Worm (Caenorhabditis elegans) whole organism, early embryonic: ENCODE data around the gene Y6G8.16.
"Not testable (repeated sequence)": the region's sequence is repeated elsewhere in the genome, so short reads cannot be mapped to it uniquely, and the experiment has no call there.

Experiments
- F13C5.2 ChIP-seq: sonication (generic microtip); optimal IDR thresholded peaks from 2 replicates; lab custom pipeline; 2017; ENCODE audit warnings: mild to moderate bottlenecking, missing genetic modification characterization, inconsistent platforms, missing compliant biosample characterization
- ama-1 ChIP-seq: fragments of 150-350 bp; optimal IDR thresholded peaks from 2 replicates; lab custom pipeline; 2014
- ceh-36 ChIP-seq: sonication (generic microtip); optimal IDR thresholded peaks from 2 replicates; lab custom pipeline; 2016; ENCODE audit warnings: missing genetic modification characterization, inconsistent platforms, missing compliant biosample characterization
- flt-1 ChIP-seq: fragments of 200-800 bp; sonication (Bioruptor generic); IDR thresholded peaks from 2 replicates; pipeline ENCODE4 v1.3.6; 2022; ENCODE audit warnings: missing genetic modification characterization, missing compliant biosample characterization
- hmbx-1 ChIP-seq: sonication (generic microtip); optimal IDR thresholded peaks from 2 replicates; lab custom pipeline; 2016; ENCODE audit warnings: mild to moderate bottlenecking, missing genetic modification characterization, missing compliant biosample characterization
- hmg-4 ChIP-seq: fragments of 200-800 bp; sonication (Bioruptor generic); optimal IDR thresholded peaks from 2 replicates; lab custom pipeline; 2018; ENCODE audit warnings: mild to moderate bottlenecking, missing genetic modification characterization, missing compliant biosample characterization
- hnd-1 ChIP-seq: sonication (generic microtip); optimal IDR thresholded peaks from 2 replicates; lab custom pipeline; 2016; ENCODE audit warnings: missing genetic modification characterization, missing compliant biosample characterization
- pes-1 ChIP-seq: fragments of 200-800 bp; sonication (Bioruptor generic); IDR thresholded peaks from 2 replicates; pipeline ENCODE4 v1.3.6; 2022; ENCODE audit warnings: missing genetic modification reagents, missing genetic modification characterization, missing compliant biosample characterization
- scrt-1 ChIP-seq: fragments of 200-800 bp; sonication (Bioruptor generic); IDR thresholded peaks from 2 replicates; pipeline ENCODE4 v1.3.6; 2022; ENCODE audit warnings: missing genetic modification characterization, missing compliant biosample characterization
- sea-1 ChIP-seq: fragments of 200-800 bp; sonication (Bioruptor generic); conservative IDR thresholded peaks from 2 replicates; pipeline ENCODE4 v1.3.6; 2022; ENCODE audit warnings: missing genetic modification characterization, missing compliant biosample characterization
- tbx-11 ChIP-seq: fragments of 200-800 bp; sonication (Bioruptor generic); IDR thresholded peaks from 2 replicates; pipeline ENCODE4 v1.3.6; 2022; ENCODE audit warnings: missing genetic modification characterization, missing compliant biosample characterization
- tra-4 ChIP-seq: sonication (generic microtip); optimal IDR thresholded peaks from 2 replicates; lab custom pipeline; 2017; ENCODE audit warnings: missing genetic modification characterization, missing compliant biosample characterization

ce11 chrV:17584352-17584843 lies 21.8 kb upstream of the Y6G8.16 start, which contains the start of gene fbxa-133:
- TF ChIP-seq ama-1 (lab: Kevin White, UChicago); scrt-1 (GFP tag; lab: Robert Waterston, UW); hmg-4; pes-1 (GFP tag; lab: Robert Waterston, UW); flt-1; F13C5.2 (tag; lab: Kevin White, UChicago); hnd-1 (tag; lab: Kevin White, UChicago); tra-4 (tag; lab: Kevin White, UChicago); hmbx-1 (tag; lab: Kevin White, UChicago); sea-1 (GFP tag; lab: Robert Waterston, UW); tbx-11 (GFP tag; lab: Robert Waterston, UW); ceh-36 (tag; lab: Kevin White, UChicago): not testable (repeated sequence)
